Worm (Caenorhabditis elegans) whole organism, young adult: ENCODE measurements around the gene snfc-5.

Source experiments
- D2030.7 ChIP-seq: fragments of 200-800 bp; sonication (Bioruptor generic); IDR thresholded peaks from 2 replicates; pipeline ENCODE4 v1.3.6; 2022; ENCODE audit warnings: missing genetic modification reagents, missing genetic modification characterization, missing compliant biosample characterization
- F10E7.11 ChIP-seq: sonication (generic microtip); optimal IDR thresholded peaks from 2 replicates; lab custom pipeline; 2017; ENCODE audit warnings: mild to moderate bottlenecking, missing genetic modification characterization, moderate library complexity, missing compliant biosample characterization
- F49E8.2 ChIP-seq: sonication (generic microtip); optimal IDR thresholded peaks from 3 replicates; lab custom pipeline; 2017; ENCODE audit warnings: missing genetic modification characterization, mild to moderate bottlenecking, missing compliant biosample characterization, antibody characterized with exemption, moderate library complexity; ENCODE audit not compliant: insufficient read depth
- F52B5.7 ChIP-seq: sonication (generic microtip); optimal IDR thresholded peaks from 2 replicates; lab custom pipeline; 2016; ENCODE audit warnings: mild to moderate bottlenecking, missing genetic modification characterization, missing compliant biosample characterization
- F57A8.1 ChIP-seq: fragments of 200-800 bp; sonication (Bioruptor generic); optimal IDR thresholded peaks from 2 replicates; lab custom pipeline; 2018; ENCODE audit warnings: mild to moderate bottlenecking, missing genetic modification characterization, moderate library complexity, missing compliant biosample characterization
- K12H6.12 ChIP-seq: fragments of 200-800 bp; sonication (Bioruptor generic); optimal IDR thresholded peaks from 2 replicates; lab custom pipeline; 2018; ENCODE audit warnings: mild to moderate bottlenecking, missing genetic modification characterization, missing compliant biosample characterization
- Y56A3A.18 ChIP-seq: fragments of 200-800 bp; sonication (Bioruptor generic); IDR thresholded peaks from 2 replicates; pipeline ENCODE4 v1.3.6; 2022; ENCODE audit warnings: missing genetic modification reagents, missing genetic modification characterization, missing compliant biosample characterization
- attf-5 ChIP-seq: fragments of 200-800 bp; sonication (Bioruptor generic); optimal IDR thresholded peaks from 2 replicates; lab custom pipeline; 2018; ENCODE audit warnings: mild to moderate bottlenecking, missing genetic modification characterization, missing compliant biosample characterization
- bed-1 ChIP-seq: fragments of 200-800 bp; sonication (Bioruptor generic); IDR thresholded peaks from 2 replicates; pipeline ENCODE4 v1.3.6; 2022; ENCODE audit warnings: missing genetic modification reagents, missing genetic modification characterization, missing compliant biosample characterization
- cebp-2 ChIP-seq: fragments of 200-800 bp; sonication (Bioruptor generic); IDR thresholded peaks from 2 replicates; pipeline ENCODE4 v1.3.6; 2022; ENCODE audit warnings: missing genetic modification characterization, missing compliant biosample characterization
- ceh-58 ChIP-seq: fragments of 200-800 bp; sonication (Bioruptor generic); IDR thresholded peaks from 2 replicates; pipeline ENCODE4 v1.3.6; 2022; ENCODE audit warnings: missing genetic modification characterization, missing compliant biosample characterization
- dpff-1 ChIP-seq: sonication (generic microtip); optimal IDR thresholded peaks from 2 replicates; lab custom pipeline; 2017; ENCODE audit warnings: mild to moderate bottlenecking, missing genetic modification characterization, missing compliant biosample characterization
- egl-18 ChIP-seq: fragments of 200-800 bp; sonication (Bioruptor generic); IDR thresholded peaks from 2 replicates; pipeline ENCODE4 v1.3.6; 2022; ENCODE audit warnings: missing genetic modification reagents, missing genetic modification characterization, missing compliant biosample characterization
- hlh-12 ChIP-seq: sonication (generic microtip); optimal IDR thresholded peaks from 2 replicates; lab custom pipeline; 2016; ENCODE audit warnings: missing genetic modification characterization, missing compliant biosample characterization
- hlh-26 ChIP-seq: fragments of 200-800 bp; sonication (Bioruptor generic); conservative IDR thresholded peaks from 2 replicates; pipeline ENCODE4 v1.3.6; 2022; ENCODE audit warnings: missing genetic modification reagents, missing genetic modification characterization, missing compliant biosample characterization
- hmg-1.2 ChIP-seq: fragments of 200-800 bp; sonication (Bioruptor generic); IDR thresholded peaks from 2 replicates; pipeline ENCODE4 v1.3.6; 2022; ENCODE audit warnings: missing genetic modification reagents, missing genetic modification characterization, missing compliant biosample characterization
- hmg-20 ChIP-seq: fragments of 200-800 bp; sonication (Bioruptor generic); IDR thresholded peaks from 2 replicates; pipeline ENCODE4 v1.3.6; 2022; ENCODE audit warnings: missing genetic modification reagents, missing genetic modification characterization, missing compliant biosample characterization
- hsf-1 ChIP-seq: fragments of 200-800 bp; sonication (Bioruptor generic); IDR thresholded peaks from 2 replicates; pipeline ENCODE4 v1.3.6; 2022; ENCODE audit warnings: missing genetic modification reagents, missing genetic modification characterization, missing compliant biosample characterization
- let-526 ChIP-seq: fragments of 200-800 bp; sonication (Bioruptor generic); IDR thresholded peaks from 2 replicates; pipeline ENCODE4 v1.3.6; 2022; ENCODE audit warnings: missing genetic modification reagents, missing genetic modification characterization, missing compliant biosample characterization
- lin-26 ChIP-seq: fragments of 200-800 bp; sonication (Bioruptor generic); IDR thresholded peaks from 2 replicates; pipeline ENCODE4 v1.3.6; 2022; ENCODE audit warnings: missing genetic modification reagents, missing genetic modification characterization, missing compliant biosample characterization
- lsl-1 ChIP-seq: fragments of 200-800 bp; sonication (Bioruptor generic); optimal IDR thresholded peaks from 2 replicates; lab custom pipeline; 2018; ENCODE audit warnings: mild to moderate bottlenecking, missing genetic modification characterization, moderate library complexity, missing compliant biosample characterization
- madf-10 ChIP-seq: sonication (generic microtip); optimal IDR thresholded peaks from 2 replicates; lab custom pipeline; 2016; ENCODE audit warnings: mild to moderate bottlenecking, missing genetic modification characterization, missing compliant biosample characterization
- madf-6 ChIP-seq: fragments of 200-800 bp; sonication (Bioruptor generic); IDR thresholded peaks from 2 replicates; pipeline ENCODE4 v1.3.6; 2022; ENCODE audit warnings: missing genetic modification reagents, missing genetic modification characterization, missing compliant biosample characterization
- nfya-2 ChIP-seq: fragments of 200-800 bp; sonication (Bioruptor generic); IDR thresholded peaks from 2 replicates; pipeline ENCODE4 v1.3.6; 2022; ENCODE audit warnings: missing genetic modification reagents, missing genetic modification characterization, missing compliant biosample characterization
- nfyb-1 ChIP-seq: fragments of 200-800 bp; sonication (Bioruptor generic); IDR thresholded peaks from 2 replicates; pipeline ENCODE4 v1.3.6; 2022; ENCODE audit warnings: missing genetic modification reagents, missing genetic modification characterization, missing compliant biosample characterization
- pbrm-1 ChIP-seq: fragments of 200-800 bp; sonication (Bioruptor generic); IDR thresholded peaks from 2 replicates; pipeline ENCODE4 v1.3.6; 2022; ENCODE audit warnings: missing genetic modification reagents, missing genetic modification characterization, missing compliant biosample characterization
- rec-8 ChIP-seq, 2 experiments: sonication (generic microtip); optimal IDR thresholded peaks; 2 replicates each; lab custom pipeline; 2016; ENCODE audit warnings: mild to moderate bottlenecking in 2 of 2, missing genetic modification characterization in 2 of 2, missing genetic modification reagents in 2 of 2, missing genotype in 2 of 2, missing biosample characterization in 1 of 2, missing compliant biosample characterization in 1 of 2, moderate library complexity in 1 of 2
- repo-1 ChIP-seq: sonication (generic microtip); optimal IDR thresholded peaks from 2 replicates; lab custom pipeline; 2017; ENCODE audit warnings: mild to moderate bottlenecking, missing genetic modification characterization, missing compliant biosample characterization
- snpc-4 ChIP-seq, 5 experiments: fragments of 150-350 bp in 1 of 5; sonication (generic microtip) in 4 of 5; optimal IDR thresholded peaks; 2 replicates each; lab custom pipeline; 2014 to 2018; ENCODE audit warnings: missing genetic modification characterization in 5 of 5, missing biosample characterization in 3 of 5, antibody characterized with exemption in 2 of 5, mild to moderate bottlenecking in 2 of 5, missing compliant biosample characterization in 2 of 5, missing genotype in 2 of 5, moderate library complexity in 2 of 5, missing genetic modification reagents in 1 of 5
- ztf-18 ChIP-seq: sonication (generic microtip); optimal IDR thresholded peaks from 2 replicates; lab custom pipeline; 2016; ENCODE audit warnings: missing genotype, mild to moderate bottlenecking, missing genetic modification characterization, missing compliant biosample characterization
- ztf-22 ChIP-seq: fragments of 200-800 bp; sonication (Bioruptor generic); optimal IDR thresholded peaks from 2 replicates; lab custom pipeline; 2018; ENCODE audit warnings: mild to moderate bottlenecking, missing genetic modification characterization, moderate library complexity, missing compliant biosample characterization
- ztf-3 ChIP-seq: fragments of 200-800 bp; sonication (Bioruptor generic); optimal IDR thresholded peaks from 2 replicates; lab custom pipeline; 2018; ENCODE audit warnings: mild to moderate bottlenecking, missing genetic modification characterization, missing compliant biosample characterization
- ztf-6 ChIP-seq: fragments of 200-800 bp; sonication (Bioruptor generic); IDR thresholded peaks from 2 replicates; pipeline ENCODE4 v1.3.6; 2022; ENCODE audit warnings: missing genetic modification reagents, missing genetic modification characterization, missing compliant biosample characterization

The snfc-5 gene

ce11 chrIII:4380835-4381234, 23.8 kb upstream of the snfc-5 start:
- TF ChIP-seq lin-26 (GFP tag; lab: Robert Waterston, UW) (no peak), hmg-1.2 (GFP tag; lab: Robert Waterston, UW) (peak; percentile 69; the same call in 1 of the 2 replicates), madf-10 (tag; lab: Kevin White, UChicago) (no peak), rec-8 (tag; optimal IDR thresholded peaks at IDR 0.05; lab: Kevin White, UChicago) (no peak), snpc-4 (GFP tag; optimal IDR thresholded peaks at IDR 0.05; lab: Kevin White, UChicago) (no peak), snpc-4 (tag; optimal IDR thresholded peaks at IDR 0.05; lab: Kevin White, UChicago) (no peak), madf-6 (no peak)
- TF ChIP-seq, all 124 proteins: peak for 1

DNA sequence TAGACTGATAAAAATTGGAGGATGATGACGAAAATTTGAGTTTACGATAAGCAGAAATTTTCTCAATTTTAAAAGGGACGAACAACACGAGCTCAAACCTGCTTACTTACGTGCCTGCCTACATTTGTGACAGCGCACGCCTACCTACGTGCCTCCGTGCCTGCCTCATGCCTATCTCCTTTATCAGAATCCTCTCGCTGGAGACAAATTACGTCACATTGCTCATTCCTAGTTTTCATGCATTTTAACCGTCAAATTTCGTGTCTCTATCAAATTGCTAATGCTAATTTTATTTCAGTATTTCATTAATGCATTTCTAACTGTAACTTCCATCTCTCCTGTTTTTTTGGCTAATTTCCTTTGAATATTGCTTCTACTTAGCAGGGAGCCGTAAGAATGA, 23.2 kb upstream of the snfc-5 start, which contains the start of gene pals-27:
pals-27 (plus strand) TSS at position 301 of the 400 bp plus-strand sequence.
- no peak for TF ChIP-seq ztf-6 (GFP tag; lab: Robert Waterston, UW)
- TF ChIP-seq bed-1 (GFP tag; lab: Robert Waterston, UW): no peak
- no peak for TF ChIP-seq attf-5 (GFP tag; lab: Kevin White, UChicago)
- no peak for TF ChIP-seq pbrm-1 (GFP tag; lab: Robert Waterston, UW)
- TF ChIP-seq dpff-1 (tag; lab: Kevin White, UChicago): no peak
- no peak for TF ChIP-seq F52B5.7 (tag; lab: Kevin White, UChicago)
- no peak for TF ChIP-seq ztf-3
- no peak for TF ChIP-seq rec-8 (tag; optimal IDR thresholded peaks at IDR 0.05; lab: Kevin White, UChicago)
- TF ChIP-seq nfya-2 (GFP tag; lab: Robert Waterston, UW): no peak
- no peak for TF ChIP-seq cebp-2 (GFP tag; lab: Robert Waterston, UW)
- TF ChIP-seq F10E7.11 (tag; lab: Kevin White, UChicago): no peak
- no peak for TF ChIP-seq nfyb-1 (GFP tag; lab: Robert Waterston, UW)
- TF ChIP-seq hlh-26 (GFP tag; lab: Robert Waterston, UW): no peak
- TF ChIP-seq D2030.7: no peak
- no peak for TF ChIP-seq ceh-58
- TF ChIP-seq hsf-1: no peak
- TF ChIP-seq K12H6.12 (tag; lab: Kevin White, UChicago): no peak
- no peak for TF ChIP-seq hmg-20
- TF ChIP-seq lsl-1: no peak

DNA sequence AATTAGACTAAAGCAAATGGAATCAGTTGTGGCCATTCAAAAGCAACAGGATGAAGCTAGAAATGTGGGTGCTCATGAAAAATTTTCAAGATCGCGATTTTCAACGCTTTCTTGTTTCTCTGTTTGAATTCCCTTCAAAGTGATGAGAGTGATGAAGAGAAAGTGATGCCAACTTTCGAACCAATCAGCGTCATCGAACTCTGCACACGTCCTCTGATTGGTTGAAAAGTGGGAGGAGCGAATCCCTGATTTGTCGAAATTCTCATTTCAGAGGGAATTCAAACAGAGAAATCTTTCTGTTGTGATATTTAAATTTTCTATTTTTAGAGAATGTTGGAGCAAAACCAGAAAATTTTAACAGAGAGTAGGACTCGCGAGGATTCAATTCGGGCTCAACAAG, 22.5 kb upstream of the snfc-5 start:
- TF ChIP-seq hlh-12 (tag; lab: Kevin White, UChicago) (no peak), egl-18 (GFP tag; lab: Robert Waterston, UW) (no peak), ztf-18 (tag; lab: Kevin White, UChicago) (no peak), F57A8.1 (no peak), repo-1 (tag; lab: Kevin White, UChicago) (no peak), F49E8.2 (no peak), let-526 (no peak), Y56A3A.18 (no peak)

ce11 chrIII:4384487-4384886, 20.1 kb upstream of the snfc-5 start, which contains the start of gene pals-28:
pals-28 (plus strand) TSS chrIII:4384787.
- no peak for TF ChIP-seq cebp-2 (GFP tag; lab: Robert Waterston, UW)
- no peak for TF ChIP-seq hmg-20
- no peak for TF ChIP-seq ceh-58
- no peak for TF ChIP-seq ztf-22 (GFP tag; lab: Kevin White, UChicago)
